Worm (Caenorhabditis elegans) whole organism, L1 larva: ENCODE data around the gene pals-25.
A peak's percentile ranks its signal among the peaks of the same experiment; 100 is the strongest.

Experiments
- C04F5.9 ChIP-seq: sonication (generic microtip); optimal IDR thresholded peaks from 2 replicates; lab custom pipeline; 2016; ENCODE audit warnings: missing genetic modification characterization, missing compliant biosample characterization
- C16A3.4 ChIP-seq: fragments of 150-350 bp; optimal IDR thresholded peaks from 2 replicates; lab custom pipeline; 2014; ENCODE audit warnings: missing biosample characterization, missing genetic modification characterization
- C34B4.2 ChIP-seq: sonication (generic microtip); optimal IDR thresholded peaks from 2 replicates; lab custom pipeline; 2017; ENCODE audit warnings: mild to moderate bottlenecking, missing genetic modification characterization, missing compliant biosample characterization
- Y116A8C.19 ChIP-seq: sonication (generic microtip); optimal IDR thresholded peaks from 2 replicates; lab custom pipeline; 2016; ENCODE audit warnings: missing compliant biosample characterization, missing genetic modification characterization, borderline replicate concordance
- aha-1 ChIP-seq: fragments of 150-350 bp; optimal IDR thresholded peaks from 2 replicates; lab custom pipeline; 2014; ENCODE audit warnings: missing biosample characterization, missing genetic modification characterization
- aly-2 ChIP-seq: fragments of 150-350 bp; optimal IDR thresholded peaks from 2 replicates; lab custom pipeline; 2014; ENCODE audit warnings: missing biosample characterization, missing genetic modification characterization
- ceh-63 ChIP-seq: fragments of 200-800 bp; sonication (Bioruptor generic); optimal IDR thresholded peaks from 2 replicates; lab custom pipeline; 2018; ENCODE audit warnings: mild to moderate bottlenecking, missing genetic modification characterization, missing compliant biosample characterization
- ceh-8 ChIP-seq: fragments of 200-800 bp; sonication (Bioruptor generic); optimal IDR thresholded peaks from 2 replicates; lab custom pipeline; 2018; ENCODE audit warnings: mild to moderate bottlenecking, missing genetic modification characterization, moderate library complexity, missing compliant biosample characterization
- efl-1 ChIP-seq, 4 experiments: fragments of 150-350 bp; optimal IDR thresholded peaks in 3 of 4; peaks in 1 of 4; 1 replicate in 1 of 4; 2 replicates in 3 of 4; lab custom pipeline; 2014; ENCODE audit warnings: missing biosample characterization in 2 of 4, missing genetic modification characterization in 2 of 4, missing genetic modification reagents in 2 of 4
- efl-3 ChIP-seq: fragments of 200-800 bp; sonication (Bioruptor generic); optimal IDR thresholded peaks from 2 replicates; lab custom pipeline; 2018; ENCODE audit warnings: mild to moderate bottlenecking, missing genetic modification characterization, missing compliant biosample characterization
- egl-27 ChIP-seq, 2 experiments: fragments of 150-350 bp in 1 of 2; sonication (generic microtip); optimal IDR thresholded peaks; 3 replicates each; lab custom pipeline; 2017 to 2018; ENCODE audit warnings: missing biosample characterization in 2 of 2, missing genetic modification characterization in 2 of 2, missing genetic modification reagents in 2 of 2
- ets-5 ChIP-seq: fragments of 200-800 bp; sonication (Bioruptor generic); IDR thresholded peaks from 2 replicates; pipeline ENCODE4 v1.3.6; 2022; ENCODE audit warnings: missing genetic modification characterization, missing compliant biosample characterization
- fkh-4 ChIP-seq: sonication (generic microtip); optimal IDR thresholded peaks from 2 replicates; lab custom pipeline; 2016; ENCODE audit warnings: missing compliant biosample characterization, missing genetic modification characterization, borderline replicate concordance
- fkh-8 ChIP-seq: sonication (generic microtip); optimal IDR thresholded peaks from 2 replicates; lab custom pipeline; 2016; ENCODE audit warnings: mild to moderate bottlenecking, missing genetic modification characterization, missing compliant biosample characterization
- fos-1 ChIP-seq: fragments of 150-350 bp; optimal IDR thresholded peaks from 2 replicates; lab custom pipeline; 2014; ENCODE audit warnings: missing biosample characterization, missing genetic modification characterization
- grh-1 ChIP-seq: fragments of 200-800 bp; sonication (Bioruptor generic); IDR thresholded peaks from 2 replicates; pipeline ENCODE4 v1.3.6; 2022; ENCODE audit warnings: missing genetic modification reagents, missing genetic modification characterization, missing compliant biosample characterization
- isw-1 ChIP-seq: fragments of 200-800 bp; sonication (Bioruptor generic); IDR thresholded peaks from 2 replicates; pipeline ENCODE4 v1.3.6; 2022; ENCODE audit warnings: missing genetic modification characterization, missing compliant biosample characterization
- lin-14 ChIP-seq: fragments of 200-800 bp; sonication (Bioruptor generic); optimal IDR thresholded peaks from 2 replicates; lab custom pipeline; 2018; ENCODE audit warnings: mild to moderate bottlenecking, missing genetic modification characterization, moderate library complexity, missing compliant biosample characterization
- lin-15B ChIP-seq: fragments of 150-350 bp; sonication (generic microtip); optimal IDR thresholded peaks from 3 replicates; lab custom pipeline; 2014; ENCODE audit warnings: missing biosample characterization, missing genetic modification characterization
- mab-9 ChIP-seq: fragments of 200-800 bp; sonication (Bioruptor generic); IDR thresholded peaks from 2 replicates; pipeline ENCODE4 v1.3.6; 2022; ENCODE audit warnings: missing genetic modification reagents, missing genetic modification characterization, missing compliant biosample characterization
- nhr-12 ChIP-seq: sonication (generic microtip); optimal IDR thresholded peaks from 2 replicates; lab custom pipeline; 2017; ENCODE audit warnings: missing biosample characterization, missing genetic modification characterization
- nhr-76 ChIP-seq: sonication (generic microtip); optimal IDR thresholded peaks from 2 replicates; lab custom pipeline; 2017; ENCODE audit warnings: missing biosample characterization, missing genetic modification characterization
- nhr-77 ChIP-seq: fragments of 150-350 bp; optimal IDR thresholded peaks from 2 replicates; lab custom pipeline; 2014; ENCODE audit warnings: missing biosample characterization, missing genetic modification characterization
- nhr-85 ChIP-seq: sonication (generic microtip); peaks from one replicate; lab custom pipeline; 2016; ENCODE audit warnings: missing genetic modification characterization, inconsistent platforms, missing compliant biosample characterization
- nhr-90 ChIP-seq: sonication (generic microtip); optimal IDR thresholded peaks from 2 replicates; lab custom pipeline; 2016; ENCODE audit warnings: mild to moderate bottlenecking, missing genetic modification characterization, missing compliant biosample characterization; ENCODE audit not compliant: poor library complexity
- pqm-1 ChIP-seq: sonication (generic microtip); optimal IDR thresholded peaks from 3 replicates; lab custom pipeline; 2017; ENCODE audit warnings: missing biosample characterization, missing genetic modification characterization
- snu-23 ChIP-seq: sonication (generic microtip); optimal IDR thresholded peaks from 2 replicates; lab custom pipeline; 2016; ENCODE audit warnings: missing genetic modification characterization, missing compliant biosample characterization
- sox-4 ChIP-seq: sonication (generic microtip); optimal IDR thresholded peaks from 2 replicates; lab custom pipeline; 2016; ENCODE audit warnings: missing genetic modification characterization, missing compliant biosample characterization
- sptf-1 ChIP-seq: fragments of 150-350 bp; optimal IDR thresholded peaks from 2 replicates; lab custom pipeline; 2014; ENCODE audit warnings: missing biosample characterization, missing genetic modification characterization
- unc-130 ChIP-seq: fragments of 150-350 bp; optimal IDR thresholded peaks from 2 replicates; lab custom pipeline; 2017; ENCODE audit warnings: missing biosample characterization, missing genetic modification characterization, inconsistent platforms
- unc-30 ChIP-seq: sonication (generic microtip); optimal IDR thresholded peaks from 2 replicates; lab custom pipeline; 2017; ENCODE audit warnings: missing biosample characterization, missing genetic modification characterization
- unc-86 ChIP-seq: sonication (generic microtip); optimal IDR thresholded peaks from 2 replicates; lab custom pipeline; 2016; ENCODE audit warnings: missing genetic modification characterization, missing compliant biosample characterization
- unc-98 ChIP-seq: fragments of 200-800 bp; sonication (Bioruptor generic); IDR thresholded peaks from 2 replicates; pipeline ENCODE4 v1.3.6; 2022; ENCODE audit warnings: missing genetic modification characterization, missing compliant biosample characterization
- vab-15 ChIP-seq: sonication (generic microtip); optimal IDR thresholded peaks from 2 replicates; lab custom pipeline; 2017; ENCODE audit warnings: missing genotype, mild to moderate bottlenecking, missing genetic modification characterization, missing compliant biosample characterization
- xbp-1 ChIP-seq: sonication (generic microtip); optimal IDR thresholded peaks from 2 replicates; lab custom pipeline; 2016; ENCODE audit warnings: missing genetic modification characterization, missing compliant biosample characterization

The pals-25 gene

DNA sequence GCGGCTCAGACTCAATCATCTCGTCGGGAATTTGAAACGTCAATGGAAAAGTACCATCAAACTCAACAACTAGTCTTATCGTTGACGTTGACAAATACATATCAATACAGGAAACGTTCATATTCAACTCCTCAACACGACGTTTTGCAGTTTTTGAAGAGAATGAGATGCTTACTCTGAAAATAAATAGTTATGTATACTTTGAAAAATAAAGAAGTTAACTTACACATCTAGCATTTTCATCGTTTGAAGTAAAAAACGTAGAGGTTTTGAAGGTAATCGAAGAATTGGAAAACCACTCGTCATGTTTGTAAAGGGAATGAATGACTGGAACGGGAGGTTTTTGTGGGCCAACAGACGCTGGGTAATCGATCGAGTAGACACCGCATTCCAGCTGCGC, 6.6 kb downstream of the pals-25 start, which contains the start of gene fbxb-81:
TSS of gene fbxb-81 (minus strand) at position 314 of the 400 bp plus-strand sequence.
- TF ChIP-seq nhr-77 (no peak), C04F5.9 (tag; lab: Kevin White, UChicago) (no peak), unc-98 (GFP tag; lab: Robert Waterston, UW) (no peak), ceh-63 (GFP tag; lab: Kevin White, UChicago) (no peak), vab-15 (tag; lab: Kevin White, UChicago) (no peak), isw-1 (GFP tag; lab: Robert Waterston, UW) (no peak), nhr-12 (no peak), sptf-1 (tag; lab: Kevin White, UChicago) (no peak), lin-15B (tag; lab: Kevin White, UChicago) (no peak), fos-1 (tag; lab: Kevin White, UChicago) (no peak), C16A3.4 (tag; lab: Kevin White, UChicago) (no peak), egl-27 (tag; optimal IDR thresholded peaks at IDR 0.05; lab: Kevin White, UChicago) (no peak), unc-30 (tag; lab: Kevin White, UChicago) (no peak), aha-1 (tag; lab: Kevin White, UChicago) (no peak), Y116A8C.19 (tag; lab: Kevin White, UChicago) (no peak), aly-2 (no peak), xbp-1 (tag; lab: Kevin White, UChicago) (no peak), ceh-8 (GFP tag; lab: Kevin White, UChicago) (no peak)

ce11 chrIII:143121-143520, 8.8 kb downstream of the pals-25 start, which contains the start of gene fbxb-82:
TSS of gene fbxb-82 (minus strand) at chrIII:143221.
- TF ChIP-seq efl-1 (optimal IDR thresholded peaks at IDR 0.05; lab: Kevin White, UChicago) (no peak), efl-1 (GFP tag; optimal IDR thresholded peaks at IDR 0.05 in 1 of 2; lab: Kevin White, UChicago) (peak in 1 of 2 experiments; percentile 1), lin-14 (GFP tag; lab: Kevin White, UChicago) (no peak)

DNA sequence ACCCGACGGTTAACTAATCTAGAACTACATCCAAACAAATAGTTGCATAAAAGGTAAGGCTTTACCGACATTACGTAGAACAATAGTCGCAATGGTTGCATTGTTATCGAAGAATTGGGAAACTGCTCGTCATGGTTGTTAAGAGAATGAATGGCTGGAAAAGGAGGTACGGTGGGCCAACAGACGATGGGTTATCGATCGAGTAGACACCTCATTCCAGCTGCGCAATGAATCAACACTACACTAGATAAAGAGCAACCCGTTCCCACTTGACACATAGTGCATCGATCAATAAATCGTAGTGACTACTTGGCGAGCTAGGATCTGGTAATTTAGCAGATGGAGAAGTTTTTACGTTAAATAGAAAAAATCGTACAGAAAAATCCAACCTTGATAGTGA, 10.8 kb downstream of the pals-25 start, which contains the start of the genes T17A3.12 and fbxb-83:
TSS of gene T17A3.12 (minus strand) at position 101 of the 400 bp plus-strand sequence.
TSS of gene fbxb-83 (minus strand) at position 134 of the 400 bp plus-strand sequence.
- no peak for TF ChIP-seq fkh-4
- no peak for TF ChIP-seq snu-23 (GFP tag; lab: Kevin White, UChicago)
- TF ChIP-seq grh-1 (GFP tag; lab: Robert Waterston, UW), result no peak
- no peak for TF ChIP-seq unc-130 (tag; lab: Kevin White, UChicago)
- TF ChIP-seq efl-3 (GFP tag; lab: Kevin White, UChicago), result no peak
- TF ChIP-seq nhr-12, result no peak
- TF ChIP-seq, all 84 proteins: peak for 0

- no peak for TF ChIP-seq Y116A8C.19 (tag; lab: Kevin White, UChicago)
- TF ChIP-seq nhr-85 (tag; lab: Kevin White, UChicago), result no peak
- no peak for TF ChIP-seq fkh-8 (tag; lab: Kevin White, UChicago)
- TF ChIP-seq vab-15 (tag; lab: Kevin White, UChicago), result no peak
- TF ChIP-seq sox-4 (tag; lab: Kevin White, UChicago), result no peak
- no peak for TF ChIP-seq nhr-76 (tag; lab: Kevin White, UChicago)
- TF ChIP-seq C34B4.2, result no peak
- no peak for TF ChIP-seq mab-9
- TF ChIP-seq ets-5 (GFP tag; lab: Robert Waterston, UW), result no peak
- no peak for TF ChIP-seq pqm-1 (tag; lab: Kevin White, UChicago)
- TF ChIP-seq unc-86 (tag; lab: Kevin White, UChicago), result no peak
- no peak for TF ChIP-seq nhr-90 (tag; lab: Kevin White, UChicago)
Observed at ce11 chrIII:146369-146768, 12.1 kb downstream of the pals-25 start, which contains the start of gene fbxb-84. TSS of gene fbxb-84 (minus strand) at chrIII:146469.
